Worm (Caenorhabditis elegans) whole organism, young adult: Measurements from ENCODE around the gene ZK177.1.

Experiments
- B0261.1 ChIP-seq: sonication (generic microtip); optimal IDR thresholded peaks from 2 replicates; lab custom pipeline; 2016; ENCODE audit warnings: mild to moderate bottlenecking, missing genetic modification characterization, moderate library complexity, missing compliant biosample characterization
- C06A6.2 ChIP-seq: fragments of 200-800 bp; sonication (Bioruptor generic); conservative IDR thresholded peaks from 2 replicates; pipeline ENCODE4 v1.3.6; 2022; ENCODE audit warnings: missing genetic modification characterization, missing compliant biosample characterization
- F10E7.11 ChIP-seq: sonication (generic microtip); optimal IDR thresholded peaks from 2 replicates; lab custom pipeline; 2017; ENCODE audit warnings: mild to moderate bottlenecking, missing genetic modification characterization, moderate library complexity, missing compliant biosample characterization
- F37B4.10 ChIP-seq: fragments of 200-800 bp; sonication (Bioruptor generic); IDR thresholded peaks from 2 replicates; pipeline ENCODE4 v1.3.6; 2022; ENCODE audit warnings: missing genetic modification characterization, missing compliant biosample characterization
- F49E8.2 ChIP-seq: sonication (generic microtip); optimal IDR thresholded peaks from 3 replicates; lab custom pipeline; 2017; ENCODE audit warnings: missing genetic modification characterization, mild to moderate bottlenecking, missing compliant biosample characterization, antibody characterized with exemption, moderate library complexity; ENCODE audit not compliant: insufficient read depth
- F52B5.7 ChIP-seq: sonication (generic microtip); optimal IDR thresholded peaks from 2 replicates; lab custom pipeline; 2016; ENCODE audit warnings: mild to moderate bottlenecking, missing genetic modification characterization, missing compliant biosample characterization
- Y56A3A.18 ChIP-seq: fragments of 200-800 bp; sonication (Bioruptor generic); IDR thresholded peaks from 2 replicates; pipeline ENCODE4 v1.3.6; 2022; ENCODE audit warnings: missing genetic modification reagents, missing genetic modification characterization, missing compliant biosample characterization
- Y67H2A.10 ChIP-seq: fragments of 200-800 bp; sonication (Bioruptor generic); conservative IDR thresholded peaks from 2 replicates; pipeline ENCODE4 v1.3.6; 2022; ENCODE audit warnings: missing genetic modification reagents, missing genetic modification characterization, missing compliant biosample characterization
- ZK185.1 ChIP-seq: sonication (generic microtip); optimal IDR thresholded peaks from 2 replicates; lab custom pipeline; 2016; ENCODE audit warnings: mild to moderate bottlenecking, missing genetic modification characterization, missing compliant biosample characterization; ENCODE audit not compliant: poor library complexity, severe bottlenecking
- aptf-2 ChIP-seq: fragments of 200-800 bp; sonication (Bioruptor generic); conservative IDR thresholded peaks from 2 replicates; pipeline ENCODE4 v1.3.6; 2022; ENCODE audit warnings: missing genetic modification reagents, missing genetic modification characterization, missing compliant biosample characterization
- attf-3 ChIP-seq: fragments of 200-800 bp; sonication (Bioruptor generic); conservative IDR thresholded peaks from 2 replicates; pipeline ENCODE4 v1.3.6; 2022; ENCODE audit warnings: missing genetic modification reagents, missing genetic modification characterization, missing compliant biosample characterization
- attf-6 ChIP-seq: fragments of 200-800 bp; sonication (Bioruptor generic); IDR thresholded peaks from 2 replicates; pipeline ENCODE4 v1.3.6; 2022; ENCODE audit warnings: missing genetic modification reagents, missing genetic modification characterization, missing compliant biosample characterization
- ceh-27 ChIP-seq: fragments of 200-800 bp; sonication (Bioruptor generic); optimal IDR thresholded peaks from 2 replicates; lab custom pipeline; 2018; ENCODE audit warnings: mild to moderate bottlenecking, missing genetic modification characterization, moderate library complexity, missing compliant biosample characterization
- ceh-40 ChIP-seq: fragments of 200-800 bp; sonication (Bioruptor generic); IDR thresholded peaks from 2 replicates; pipeline ENCODE4 v1.3.6; 2022; ENCODE audit warnings: missing genetic modification characterization, missing compliant biosample characterization
- ceh-79 ChIP-seq: sonication (generic microtip); optimal IDR thresholded peaks from 2 replicates; lab custom pipeline; 2017; ENCODE audit warnings: mild to moderate bottlenecking, missing genetic modification characterization, missing compliant biosample characterization
- dox-1 ChIP-seq: fragments of 200-800 bp; sonication (Bioruptor generic); IDR thresholded peaks from 2 replicates; pipeline ENCODE4 v1.3.6; 2022; ENCODE audit warnings: missing genetic modification reagents, missing genetic modification characterization, missing compliant biosample characterization
- egl-18 ChIP-seq: fragments of 200-800 bp; sonication (Bioruptor generic); IDR thresholded peaks from 2 replicates; pipeline ENCODE4 v1.3.6; 2022; ENCODE audit warnings: missing genetic modification reagents, missing genetic modification characterization, missing compliant biosample characterization
- ets-4 ChIP-seq: fragments of 200-800 bp; sonication (Bioruptor generic); optimal IDR thresholded peaks from 2 replicates; lab custom pipeline; 2018; ENCODE audit warnings: mild to moderate bottlenecking, missing genetic modification characterization, missing compliant biosample characterization
- fkh-3 ChIP-seq: sonication (generic microtip); optimal IDR thresholded peaks from 2 replicates; lab custom pipeline; 2016; ENCODE audit warnings: mild to moderate bottlenecking, missing genetic modification characterization, missing compliant biosample characterization
- him-1 ChIP-seq: sonication (generic microtip); optimal IDR thresholded peaks from 2 replicates; lab custom pipeline; 2016; ENCODE audit warnings: missing genotype, missing genetic modification reagents, missing genetic modification characterization, missing compliant biosample characterization
- hrde-1 ChIP-seq: sonication (generic microtip); optimal IDR thresholded peaks from 2 replicates; lab custom pipeline; 2016; ENCODE audit warnings: missing genetic modification characterization, mild to moderate bottlenecking, missing compliant biosample characterization, moderate library complexity, missing genotype, missing genetic modification reagents, borderline replicate concordance
- hsf-1 ChIP-seq: fragments of 200-800 bp; sonication (Bioruptor generic); IDR thresholded peaks from 2 replicates; pipeline ENCODE4 v1.3.6; 2022; ENCODE audit warnings: missing genetic modification reagents, missing genetic modification characterization, missing compliant biosample characterization
- lag-1 ChIP-seq: fragments of 200-800 bp; sonication (Bioruptor generic); IDR thresholded peaks from 2 replicates; pipeline ENCODE4 v1.3.6; 2022; ENCODE audit warnings: missing genetic modification reagents, missing genetic modification characterization, missing compliant biosample characterization
- let-607 ChIP-seq, 2 experiments: fragments of 200-800 bp in 1 of 2; sonication (Bioruptor generic) in 1 of 2; sonication (generic microtip) in 1 of 2; optimal IDR thresholded peaks; 2 replicates each; lab custom pipeline; 2016 to 2018; ENCODE audit warnings: mild to moderate bottlenecking in 2 of 2, missing compliant biosample characterization in 2 of 2, missing genetic modification characterization in 2 of 2, moderate library complexity in 2 of 2, missing genotype in 1 of 2
- lin-26 ChIP-seq: fragments of 200-800 bp; sonication (Bioruptor generic); IDR thresholded peaks from 2 replicates; pipeline ENCODE4 v1.3.6; 2022; ENCODE audit warnings: missing genetic modification reagents, missing genetic modification characterization, missing compliant biosample characterization
- lin-35 ChIP-seq, 3 experiments: fragments of 150-350 bp in 2 of 3; sonication (generic microtip) in 1 of 3; optimal IDR thresholded peaks; 2 replicates each; lab custom pipeline; 2014 to 2018; ENCODE audit warnings: missing biosample characterization in 3 of 3, missing genetic modification characterization in 3 of 3, missing genetic modification reagents in 3 of 3
- lir-1 ChIP-seq: fragments of 200-800 bp; sonication (Bioruptor generic); conservative IDR thresholded peaks from 2 replicates; pipeline ENCODE4 v1.3.6; 2022; ENCODE audit warnings: missing genetic modification reagents, missing genetic modification characterization, missing compliant biosample characterization
- madf-10 ChIP-seq: sonication (generic microtip); optimal IDR thresholded peaks from 2 replicates; lab custom pipeline; 2016; ENCODE audit warnings: mild to moderate bottlenecking, missing genetic modification characterization, missing compliant biosample characterization
- madf-3 ChIP-seq: fragments of 200-800 bp; sonication (Bioruptor generic); IDR thresholded peaks from 2 replicates; pipeline ENCODE4 v1.3.6; 2022; ENCODE audit warnings: missing genetic modification reagents, missing genetic modification characterization, missing compliant biosample characterization
- madf-6 ChIP-seq: fragments of 200-800 bp; sonication (Bioruptor generic); IDR thresholded peaks from 2 replicates; pipeline ENCODE4 v1.3.6; 2022; ENCODE audit warnings: missing genetic modification reagents, missing genetic modification characterization, missing compliant biosample characterization
- mcd-1 ChIP-seq: fragments of 200-800 bp; sonication (Bioruptor generic); IDR thresholded peaks from 2 replicates; pipeline ENCODE4 v1.3.6; 2022; ENCODE audit warnings: missing genetic modification reagents, missing genetic modification characterization, missing compliant biosample characterization
- mes-4 ChIP-seq: sonication (generic microtip); optimal IDR thresholded peaks from 2 replicates; lab custom pipeline; 2016; ENCODE audit warnings: missing genotype, missing genetic modification characterization, missing compliant biosample characterization
- nfya-1 ChIP-seq: sonication (generic microtip); optimal IDR thresholded peaks from 2 replicates; lab custom pipeline; 2017; ENCODE audit warnings: antibody characterized with exemption, missing compliant biosample characterization, missing genetic modification characterization, borderline replicate concordance; ENCODE audit not compliant: insufficient read depth
- nhr-80 ChIP-seq: sonication (generic microtip); optimal IDR thresholded peaks from 2 replicates; lab custom pipeline; 2016; ENCODE audit warnings: missing genetic modification characterization, missing compliant biosample characterization
- rec-8 ChIP-seq, 2 experiments: sonication (generic microtip); optimal IDR thresholded peaks; 2 replicates each; lab custom pipeline; 2016; ENCODE audit warnings: mild to moderate bottlenecking in 2 of 2, missing genetic modification characterization in 2 of 2, missing genetic modification reagents in 2 of 2, missing genotype in 2 of 2, missing biosample characterization in 1 of 2, missing compliant biosample characterization in 1 of 2, moderate library complexity in 1 of 2
- repo-1 ChIP-seq: sonication (generic microtip); optimal IDR thresholded peaks from 2 replicates; lab custom pipeline; 2017; ENCODE audit warnings: mild to moderate bottlenecking, missing genetic modification characterization, missing compliant biosample characterization
- sea-2 ChIP-seq: fragments of 200-800 bp; sonication (Bioruptor generic); IDR thresholded peaks from 2 replicates; pipeline ENCODE4 v1.3.6; 2022; ENCODE audit warnings: missing genetic modification characterization, missing compliant biosample characterization
- snpc-3.4 ChIP-seq: sonication (generic microtip); optimal IDR thresholded peaks from 2 replicates; lab custom pipeline; 2017; ENCODE audit warnings: missing genetic modification characterization, mild to moderate bottlenecking, missing compliant biosample characterization, antibody characterized with exemption, moderate library complexity, missing genotype, missing genetic modification reagents
- snpc-4 ChIP-seq, 5 experiments: fragments of 150-350 bp in 1 of 5; sonication (generic microtip) in 4 of 5; optimal IDR thresholded peaks; 2 replicates each; lab custom pipeline; 2014 to 2018; ENCODE audit warnings: missing genetic modification characterization in 5 of 5, missing biosample characterization in 3 of 5, antibody characterized with exemption in 2 of 5, mild to moderate bottlenecking in 2 of 5, missing compliant biosample characterization in 2 of 5, missing genotype in 2 of 5, moderate library complexity in 2 of 5, missing genetic modification reagents in 1 of 5
- somi-1 ChIP-seq: fragments of 200-800 bp; sonication (Bioruptor generic); optimal IDR thresholded peaks from 2 replicates; lab custom pipeline; 2018; ENCODE audit warnings: mild to moderate bottlenecking, missing genetic modification characterization, missing compliant biosample characterization
- sptf-2 ChIP-seq: fragments of 200-800 bp; sonication (Bioruptor generic); optimal IDR thresholded peaks from 2 replicates; lab custom pipeline; 2018; ENCODE audit warnings: mild to moderate bottlenecking, missing genetic modification characterization, missing compliant biosample characterization
- unc-62 ChIP-seq: fragments of 150-350 bp; optimal IDR thresholded peaks from 2 replicates; lab custom pipeline; 2014; ENCODE audit warnings: missing biosample characterization, missing genetic modification reagents, missing genetic modification characterization
- ztf-18 ChIP-seq: sonication (generic microtip); optimal IDR thresholded peaks from 2 replicates; lab custom pipeline; 2016; ENCODE audit warnings: missing genotype, mild to moderate bottlenecking, missing genetic modification characterization, missing compliant biosample characterization
- ztf-25 ChIP-seq: fragments of 200-800 bp; sonication (Bioruptor generic); IDR thresholded peaks from 2 replicates; pipeline ENCODE4 v1.3.6; 2022; ENCODE audit warnings: missing genetic modification reagents, missing genetic modification characterization, missing compliant biosample characterization
- ztf-26 ChIP-seq: sonication (generic microtip); optimal IDR thresholded peaks from 2 replicates; lab custom pipeline; 2017; ENCODE audit warnings: missing genetic modification characterization, missing compliant biosample characterization

ZK177.1 gene

DNA sequence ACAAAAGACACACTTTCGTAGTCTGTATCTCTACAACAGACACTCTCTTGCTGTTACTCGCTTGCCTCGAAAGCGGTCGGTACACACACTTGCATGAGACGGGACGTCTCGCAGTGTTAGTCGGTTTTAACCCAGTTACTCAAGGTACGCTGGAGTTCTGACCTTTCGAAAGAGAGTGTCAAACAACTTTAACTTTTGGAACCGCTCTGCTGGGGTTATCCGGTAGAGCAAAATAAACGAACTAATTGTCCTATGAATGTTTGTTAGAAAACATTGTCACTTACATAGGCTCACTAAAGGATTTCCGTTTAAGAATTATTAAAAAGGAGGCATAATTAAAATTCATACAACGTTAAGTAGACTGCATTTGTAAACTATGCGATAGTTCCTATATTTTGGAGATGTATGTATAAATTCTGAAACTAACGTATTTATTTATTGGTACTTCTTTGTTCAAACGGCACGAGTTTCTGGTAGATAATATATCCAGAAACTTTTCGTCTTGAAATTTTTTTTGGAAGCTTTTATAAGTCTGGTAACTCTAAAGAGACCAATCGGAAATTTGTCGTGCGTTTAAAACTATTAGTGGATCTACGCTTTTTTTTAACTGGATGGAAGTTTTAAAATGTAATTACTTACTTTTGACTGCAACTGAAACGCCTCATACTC is 15.7 kb downstream of the ZK177.1 start (continued):
- TF ChIP-seq hrde-1 (tag; lab: Kevin White, UChicago): peak; percentile 80
- TF ChIP-seq ztf-26 (tag; lab: Kevin White, UChicago): peak; percentile 98
- TF ChIP-seq ztf-25: no peak
- peak; percentile 97 for TF ChIP-seq dox-1
- TF ChIP-seq repo-1: peak; percentile 98
- TF ChIP-seq madf-3 (GFP tag; lab: Robert Waterston, UW): no peak; the same call in none of the 2 replicates
- peak; percentile 98 for TF ChIP-seq ceh-27 (GFP tag; lab: Kevin White, UChicago)
- TF ChIP-seq mcd-1 (GFP tag; lab: Robert Waterston, UW): peak; percentile 95
- peak; percentile 67 for TF ChIP-seq hsf-1 (GFP tag; lab: Robert Waterston, UW)
- TF ChIP-seq F49E8.2 (tag; lab: Kevin White, UChicago): peak; percentile 59
- peak; percentile 94 for TF ChIP-seq madf-10
- peak; percentile 100 for TF ChIP-seq attf-6 (GFP tag; lab: Robert Waterston, UW)
- TF ChIP-seq somi-1 (GFP tag; lab: Kevin White, UChicago): peak; percentile 94
- TF ChIP-seq F10E7.11 (tag; lab: Kevin White, UChicago): peak; percentile 95
- peak; percentile 81 for TF ChIP-seq attf-3 (GFP tag; lab: Robert Waterston, UW)
- peak; percentile 77; the same call in 1 of the 2 replicates for TF ChIP-seq sea-2 (GFP tag; lab: Robert Waterston, UW)
- TF ChIP-seq snpc-4 (GFP tag; optimal IDR thresholded peaks at IDR 0.05; lab: Kevin White, UChicago): peak; percentile 98
- TF ChIP-seq snpc-4 (tag; optimal IDR thresholded peaks at IDR 0.05; lab: Kevin White, UChicago): peak; percentile 99 to 100 (median 100)
- TF ChIP-seq Y67H2A.10 (GFP tag; lab: Robert Waterston, UW): peak; percentile 73
- TF ChIP-seq nhr-80 (tag; lab: Kevin White, UChicago): peak; percentile 45
- TF ChIP-seq C06A6.2: peak; percentile 96
- TF ChIP-seq ztf-18 (tag; lab: Kevin White, UChicago): peak; percentile 77
- TF ChIP-seq lin-26: peak; percentile 91
- TF ChIP-seq B0261.1: peak; percentile 51
- no peak for TF ChIP-seq nfya-1 (tag; lab: Kevin White, UChicago)
- peak; percentile 23 for TF ChIP-seq unc-62
- peak; percentile 93 for TF ChIP-seq snpc-3.4 (tag; lab: Kevin White, UChicago)
- peak; percentile 96 for TF ChIP-seq F52B5.7
- TF ChIP-seq aptf-2: peak; percentile 72; the same call in 1 of the 2 replicates
- TF ChIP-seq ceh-79 (tag; lab: Kevin White, UChicago): peak; percentile 95
- TF ChIP-seq rec-8 (tag; optimal IDR thresholded peaks at IDR 0.05; lab: Kevin White, UChicago): peak; percentile 69 to 72
- TF ChIP-seq let-607 (tag; optimal IDR thresholded peaks at IDR 0.05; lab: Kevin White, UChicago): peak; percentile 79 to 91
- TF ChIP-seq lin-35 (GFP tag; optimal IDR thresholded peaks at IDR 0.05; lab: Kevin White, UChicago): peak in 2 of 3 experiments; percentile 73 to 91
- peak; percentile 88 for TF ChIP-seq egl-18 (GFP tag; lab: Robert Waterston, UW)
- peak; percentile 89 for TF ChIP-seq ets-4 (GFP tag; lab: Kevin White, UChicago)
- TF ChIP-seq ceh-40: 0 out of 2 replicates have a peak, but pooled peaks have one; percentile 79
- TF ChIP-seq sptf-2 (GFP tag; lab: Kevin White, UChicago): peak; percentile 10
- TF ChIP-seq him-1 (tag; lab: Kevin White, UChicago): peak; percentile 85
- TF ChIP-seq lir-1 (GFP tag; lab: Robert Waterston, UW): peak; percentile 89
- TF ChIP-seq mes-4 (tag; lab: Kevin White, UChicago): peak; percentile 55
- peak; percentile 98 for TF ChIP-seq ZK185.1 (tag; lab: Kevin White, UChicago)
- TF ChIP-seq fkh-3 (tag; lab: Kevin White, UChicago): peak; percentile 82
- peak; percentile 92; the same call in 1 of the 2 replicates for TF ChIP-seq F37B4.10
- peak; percentile 91 for TF ChIP-seq Y56A3A.18 (GFP tag; lab: Robert Waterston, UW)
- TF ChIP-seq madf-6 (GFP tag; lab: Robert Waterston, UW): peak; percentile 85
- TF ChIP-seq lag-1 (GFP tag; lab: Robert Waterston, UW): peak; percentile 75; the same call in 1 of the 2 replicates
